Worm (Caenorhabditis elegans) whole organism, young adult: ENCODE data around the gene hex-5.

Source experiments
- attf-3 ChIP-seq: fragments of 200-800 bp; sonication (Bioruptor generic); conservative IDR thresholded peaks from 2 replicates; pipeline ENCODE4 v1.3.6; 2022; ENCODE audit warnings: missing genetic modification reagents, missing genetic modification characterization, missing compliant biosample characterization
- ets-4 ChIP-seq: fragments of 200-800 bp; sonication (Bioruptor generic); optimal IDR thresholded peaks from 2 replicates; lab custom pipeline; 2018; ENCODE audit warnings: mild to moderate bottlenecking, missing genetic modification characterization, missing compliant biosample characterization
- lin-26 ChIP-seq: fragments of 200-800 bp; sonication (Bioruptor generic); IDR thresholded peaks from 2 replicates; pipeline ENCODE4 v1.3.6; 2022; ENCODE audit warnings: missing genetic modification reagents, missing genetic modification characterization, missing compliant biosample characterization
- ztf-26 ChIP-seq: sonication (generic microtip); optimal IDR thresholded peaks from 2 replicates; lab custom pipeline; 2017; ENCODE audit warnings: missing genetic modification characterization, missing compliant biosample characterization

DNA sequence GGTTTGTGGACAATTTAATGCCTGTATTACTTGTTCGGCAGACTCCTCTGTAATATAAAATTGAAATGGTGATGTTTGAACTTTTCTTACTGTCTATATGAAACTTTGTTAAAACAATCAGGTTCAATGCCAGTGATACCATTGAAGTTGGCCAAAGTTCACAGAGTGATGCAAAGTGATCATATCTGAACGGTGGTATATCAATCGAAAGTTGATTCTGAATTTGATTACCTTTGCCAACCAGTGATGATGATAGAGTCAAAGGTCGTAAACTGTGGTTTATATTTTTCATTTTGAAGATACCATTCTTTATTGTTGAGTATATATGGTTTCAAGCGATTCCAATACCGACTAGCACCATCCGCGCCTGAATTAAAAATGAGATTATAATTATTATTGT is 1.6 kb downstream of the hex-5 start:
- no peak for TF ChIP-seq attf-3 (GFP tag; lab: Robert Waterston, UW)
- TF ChIP-seq ets-4 (GFP tag; lab: Kevin White, UChicago) = no peak
- TF ChIP-seq ztf-26 (tag; lab: Kevin White, UChicago) = no peak
- TF ChIP-seq lin-26 (GFP tag; lab: Robert Waterston, UW) = no peak
